Fruit fly (Drosophila melanogaster) whole organism, pupa: ENCODE data around the gene Paics.

Experiments
- CG32121 ChIP-seq: fragments of 200-800 bp; sonication (Bioruptor generic); IDR thresholded peaks from 2 replicates; pipeline ENCODE4 v1.3.6; 2022; ENCODE audit warnings: missing biosample characterization, missing genetic modification characterization
- CG8301 ChIP-seq: fragments of 200-800 bp; sonication (Bioruptor generic); optimal IDR thresholded peaks from 2 replicates; lab custom pipeline; 2018; ENCODE audit warnings: missing biosample characterization, mild to moderate bottlenecking, missing genetic modification characterization

DNA sequence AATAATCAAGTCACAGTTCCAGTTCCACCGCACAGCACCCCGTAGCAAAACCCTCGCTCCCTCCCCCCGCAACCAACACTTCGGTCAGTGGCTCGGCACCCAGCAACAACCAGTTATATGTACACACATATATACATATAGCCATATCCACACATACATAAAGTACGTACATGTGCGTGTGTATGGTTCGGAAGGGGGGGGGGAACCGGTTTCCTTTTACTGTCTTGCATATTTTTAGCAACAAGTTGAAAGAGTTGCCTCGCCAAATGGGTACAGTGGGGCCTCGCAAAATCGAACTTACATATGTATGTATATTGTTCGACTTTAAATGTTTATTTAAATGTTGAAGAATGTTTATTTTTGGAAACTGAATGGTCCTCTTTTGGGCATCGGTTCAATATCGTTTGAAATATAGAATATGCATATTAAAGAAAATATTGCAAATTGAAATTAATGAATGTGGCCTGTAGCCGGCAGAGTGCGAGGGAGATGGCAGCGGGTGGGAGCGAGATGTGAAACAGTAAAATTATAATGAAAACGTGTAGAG, 5.3 kb downstream of the Paics start:
- TF ChIP-seq CG32121 (GFP tag; lab: Robert Waterston, UW) (peak; percentile 93), CG8301 (tag; lab: Kevin White, UChicago) (peak; percentile 86)
